Worm (Caenorhabditis elegans) whole organism, young adult: ENCODE measurements around the gene idpp-4.

Experiments used
- B0035.1 ChIP-seq: sonication (generic microtip); optimal IDR thresholded peaks from 2 replicates; lab custom pipeline; 2016; ENCODE audit warnings: missing genetic modification characterization, mild to moderate bottlenecking, missing compliant biosample characterization, missing genotype, missing genetic modification reagents
- B0261.1 ChIP-seq: sonication (generic microtip); optimal IDR thresholded peaks from 2 replicates; lab custom pipeline; 2016; ENCODE audit warnings: mild to moderate bottlenecking, missing genetic modification characterization, moderate library complexity, missing compliant biosample characterization
- D2030.7 ChIP-seq: fragments of 200-800 bp; sonication (Bioruptor generic); IDR thresholded peaks from 2 replicates; pipeline ENCODE4 v1.3.6; 2022; ENCODE audit warnings: missing genetic modification reagents, missing genetic modification characterization, missing compliant biosample characterization
- F10E7.11 ChIP-seq: sonication (generic microtip); optimal IDR thresholded peaks from 2 replicates; lab custom pipeline; 2017; ENCODE audit warnings: mild to moderate bottlenecking, missing genetic modification characterization, moderate library complexity, missing compliant biosample characterization
- F33H1.4 ChIP-seq: fragments of 200-800 bp; sonication (Bioruptor generic); IDR thresholded peaks from 2 replicates; pipeline ENCODE4 v1.3.6; 2022; ENCODE audit warnings: missing genetic modification reagents, missing genetic modification characterization, missing compliant biosample characterization
- Y53F4B.3 ChIP-seq: fragments of 200-800 bp; sonication (Bioruptor generic); IDR thresholded peaks from 2 replicates; pipeline ENCODE4 v1.3.6; 2022; ENCODE audit warnings: missing genetic modification reagents, missing genetic modification characterization, missing compliant biosample characterization
- Y56A3A.18 ChIP-seq: fragments of 200-800 bp; sonication (Bioruptor generic); IDR thresholded peaks from 2 replicates; pipeline ENCODE4 v1.3.6; 2022; ENCODE audit warnings: missing genetic modification reagents, missing genetic modification characterization, missing compliant biosample characterization
- Y79H2A.3 ChIP-seq: fragments of 200-800 bp; sonication (Bioruptor generic); conservative IDR thresholded peaks from 2 replicates; pipeline ENCODE4 v1.3.6; 2022; ENCODE audit warnings: missing genetic modification reagents, missing genetic modification characterization, missing compliant biosample characterization
- akir-1 ChIP-seq: fragments of 200-800 bp; sonication (Bioruptor generic); optimal IDR thresholded peaks from 2 replicates; lab custom pipeline; 2018; ENCODE audit warnings: mild to moderate bottlenecking, missing genetic modification characterization, moderate library complexity, missing compliant biosample characterization
- aptf-2 ChIP-seq: fragments of 200-800 bp; sonication (Bioruptor generic); conservative IDR thresholded peaks from 2 replicates; pipeline ENCODE4 v1.3.6; 2022; ENCODE audit warnings: missing genetic modification reagents, missing genetic modification characterization, missing compliant biosample characterization
- attf-6 ChIP-seq: fragments of 200-800 bp; sonication (Bioruptor generic); IDR thresholded peaks from 2 replicates; pipeline ENCODE4 v1.3.6; 2022; ENCODE audit warnings: missing genetic modification reagents, missing genetic modification characterization, missing compliant biosample characterization
- ccch-3 ChIP-seq: fragments of 200-800 bp; sonication (Bioruptor generic); optimal IDR thresholded peaks from 2 replicates; lab custom pipeline; 2018; ENCODE audit warnings: mild to moderate bottlenecking, missing genetic modification characterization, missing compliant biosample characterization
- chd-7 ChIP-seq: sonication (generic microtip); optimal IDR thresholded peaks from 2 replicates; lab custom pipeline; 2016; ENCODE audit warnings: mild to moderate bottlenecking, missing genetic modification characterization, moderate library complexity, missing compliant biosample characterization
- die-1 ChIP-seq: sonication (generic microtip); optimal IDR thresholded peaks from 2 replicates; lab custom pipeline; 2016; ENCODE audit warnings: missing genotype, mild to moderate bottlenecking, missing genetic modification characterization, missing compliant biosample characterization
- dox-1 ChIP-seq: fragments of 200-800 bp; sonication (Bioruptor generic); IDR thresholded peaks from 2 replicates; pipeline ENCODE4 v1.3.6; 2022; ENCODE audit warnings: missing genetic modification reagents, missing genetic modification characterization, missing compliant biosample characterization
- dpl-1 ChIP-seq: fragments of 150-350 bp; optimal IDR thresholded peaks from 2 replicates; lab custom pipeline; 2014; ENCODE audit warnings: missing biosample characterization, missing genetic modification reagents, missing genetic modification characterization
- egrh-3 ChIP-seq: fragments of 200-800 bp; sonication (Bioruptor generic); IDR thresholded peaks from 2 replicates; pipeline ENCODE4 v1.3.6; 2022; ENCODE audit warnings: missing genetic modification reagents, missing genetic modification characterization, missing compliant biosample characterization
- gei-17 ChIP-seq: fragments of 200-800 bp; sonication (Bioruptor generic); optimal IDR thresholded peaks from 2 replicates; lab custom pipeline; 2018; ENCODE audit warnings: mild to moderate bottlenecking, missing genetic modification characterization, missing compliant biosample characterization
- him-1 ChIP-seq: sonication (generic microtip); optimal IDR thresholded peaks from 2 replicates; lab custom pipeline; 2016; ENCODE audit warnings: missing genotype, missing genetic modification reagents, missing genetic modification characterization, missing compliant biosample characterization
- hmg-1.2 ChIP-seq: fragments of 200-800 bp; sonication (Bioruptor generic); IDR thresholded peaks from 2 replicates; pipeline ENCODE4 v1.3.6; 2022; ENCODE audit warnings: missing genetic modification reagents, missing genetic modification characterization, missing compliant biosample characterization
- hrde-1 ChIP-seq: sonication (generic microtip); optimal IDR thresholded peaks from 2 replicates; lab custom pipeline; 2016; ENCODE audit warnings: missing genetic modification characterization, mild to moderate bottlenecking, missing compliant biosample characterization, moderate library complexity, missing genotype, missing genetic modification reagents, borderline replicate concordance
- lag-1 ChIP-seq: fragments of 200-800 bp; sonication (Bioruptor generic); IDR thresholded peaks from 2 replicates; pipeline ENCODE4 v1.3.6; 2022; ENCODE audit warnings: missing genetic modification reagents, missing genetic modification characterization, missing compliant biosample characterization
- lin-26 ChIP-seq: fragments of 200-800 bp; sonication (Bioruptor generic); IDR thresholded peaks from 2 replicates; pipeline ENCODE4 v1.3.6; 2022; ENCODE audit warnings: missing genetic modification reagents, missing genetic modification characterization, missing compliant biosample characterization
- lin-40 ChIP-seq: sonication (generic microtip); optimal IDR thresholded peaks from 2 replicates; lab custom pipeline; 2016; ENCODE audit warnings: missing genetic modification characterization, mild to moderate bottlenecking, missing compliant biosample characterization, missing genotype, missing genetic modification reagents
- lin-54 ChIP-seq: fragments of 200-800 bp; sonication (Bioruptor generic); optimal IDR thresholded peaks from 2 replicates; lab custom pipeline; 2018; ENCODE audit warnings: mild to moderate bottlenecking, missing genetic modification characterization, missing compliant biosample characterization
- madf-6 ChIP-seq: fragments of 200-800 bp; sonication (Bioruptor generic); IDR thresholded peaks from 2 replicates; pipeline ENCODE4 v1.3.6; 2022; ENCODE audit warnings: missing genetic modification reagents, missing genetic modification characterization, missing compliant biosample characterization
- mxl-1 ChIP-seq: sonication (generic microtip); optimal IDR thresholded peaks from 2 replicates; lab custom pipeline; 2016; ENCODE audit warnings: missing genetic modification characterization, missing compliant biosample characterization
- nfya-1 ChIP-seq: sonication (generic microtip); optimal IDR thresholded peaks from 2 replicates; lab custom pipeline; 2017; ENCODE audit warnings: antibody characterized with exemption, missing compliant biosample characterization, missing genetic modification characterization, borderline replicate concordance; ENCODE audit not compliant: insufficient read depth
- nfyb-1 ChIP-seq: fragments of 200-800 bp; sonication (Bioruptor generic); IDR thresholded peaks from 2 replicates; pipeline ENCODE4 v1.3.6; 2022; ENCODE audit warnings: missing genetic modification reagents, missing genetic modification characterization, missing compliant biosample characterization
- nhr-120 ChIP-seq: fragments of 200-800 bp; sonication (Bioruptor generic); IDR thresholded peaks from 2 replicates; pipeline ENCODE4 v1.3.6; 2022; ENCODE audit warnings: missing genetic modification characterization, missing compliant biosample characterization
- nhr-179 ChIP-seq: sonication (generic microtip); optimal IDR thresholded peaks from 2 replicates; lab custom pipeline; 2016; ENCODE audit warnings: mild to moderate bottlenecking, missing genetic modification characterization, missing compliant biosample characterization
- nhr-80 ChIP-seq: sonication (generic microtip); optimal IDR thresholded peaks from 2 replicates; lab custom pipeline; 2016; ENCODE audit warnings: missing genetic modification characterization, missing compliant biosample characterization
- nhr-90 ChIP-seq: sonication (generic microtip); optimal IDR thresholded peaks from 2 replicates; lab custom pipeline; 2016; ENCODE audit warnings: missing genotype, mild to moderate bottlenecking, missing genetic modification characterization, missing compliant biosample characterization
- pbrm-1 ChIP-seq: fragments of 200-800 bp; sonication (Bioruptor generic); IDR thresholded peaks from 2 replicates; pipeline ENCODE4 v1.3.6; 2022; ENCODE audit warnings: missing genetic modification reagents, missing genetic modification characterization, missing compliant biosample characterization
- rec-8 ChIP-seq, 2 experiments: sonication (generic microtip); optimal IDR thresholded peaks; 2 replicates each; lab custom pipeline; 2016; ENCODE audit warnings: mild to moderate bottlenecking in 2 of 2, missing genetic modification characterization in 2 of 2, missing genetic modification reagents in 2 of 2, missing genotype in 2 of 2, missing biosample characterization in 1 of 2, missing compliant biosample characterization in 1 of 2, moderate library complexity in 1 of 2
- rpc-1 ChIP-seq, 2 experiments: fragments of 150-350 bp in 1 of 2; sonication (generic microtip) in 1 of 2; optimal IDR thresholded peaks; 2 replicates each; lab custom pipeline; 2014 to 2018; ENCODE audit warnings: missing biosample characterization in 1 of 2, missing genetic modification characterization in 1 of 2, missing genetic modification reagents in 1 of 2, missing genotype in 1 of 2
- sptf-2 ChIP-seq: fragments of 200-800 bp; sonication (Bioruptor generic); optimal IDR thresholded peaks from 2 replicates; lab custom pipeline; 2018; ENCODE audit warnings: mild to moderate bottlenecking, missing genetic modification characterization, missing compliant biosample characterization
- tbp1 ChIP-seq: fragments of 200-800 bp; sonication (Bioruptor generic); optimal IDR thresholded peaks from 2 replicates; lab custom pipeline; 2018; ENCODE audit warnings: mild to moderate bottlenecking, missing genetic modification characterization, missing compliant biosample characterization
- unc-130 ChIP-seq: sonication (generic microtip); optimal IDR thresholded peaks from 2 replicates; lab custom pipeline; 2016; ENCODE audit warnings: missing genetic modification reagents, missing genetic modification characterization, missing compliant biosample characterization
- ztf-18 ChIP-seq: sonication (generic microtip); optimal IDR thresholded peaks from 2 replicates; lab custom pipeline; 2016; ENCODE audit warnings: missing genotype, mild to moderate bottlenecking, missing genetic modification characterization, missing compliant biosample characterization
- ztf-26 ChIP-seq: sonication (generic microtip); optimal IDR thresholded peaks from 2 replicates; lab custom pipeline; 2017; ENCODE audit warnings: missing genetic modification characterization, missing compliant biosample characterization
- ztf-28 ChIP-seq: fragments of 200-800 bp; sonication (Bioruptor generic); IDR thresholded peaks from 2 replicates; pipeline ENCODE4 v1.3.6; 2022; ENCODE audit warnings: missing genetic modification reagents, missing genetic modification characterization, missing compliant biosample characterization

Gene idpp-4

DNA sequence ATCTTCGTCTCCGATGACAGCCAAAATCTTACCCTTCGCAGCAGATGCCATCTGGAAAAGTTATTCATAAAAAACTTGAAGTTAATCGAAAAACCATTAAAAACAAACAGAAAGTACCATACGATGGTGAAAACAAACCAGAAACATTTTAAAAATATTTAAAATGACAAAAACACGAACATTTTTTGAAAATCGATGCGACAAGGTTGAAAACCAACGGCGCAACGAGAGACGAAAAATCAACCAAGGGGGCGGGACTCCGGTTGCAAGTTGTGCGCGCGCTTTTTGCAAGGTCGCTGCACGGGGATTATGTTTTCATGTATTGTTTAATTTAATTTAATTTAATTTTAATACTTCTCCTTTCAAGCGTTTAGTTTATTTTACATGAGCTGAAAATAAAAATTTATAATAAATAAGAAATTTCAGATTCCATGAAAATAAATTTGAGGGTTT is 17.6 kb upstream of the idpp-4 start, which contains the start of gene vha-9 (continued):
- TF ChIP-seq lag-1 (GFP tag; lab: Robert Waterston, UW), result no peak

DNA sequence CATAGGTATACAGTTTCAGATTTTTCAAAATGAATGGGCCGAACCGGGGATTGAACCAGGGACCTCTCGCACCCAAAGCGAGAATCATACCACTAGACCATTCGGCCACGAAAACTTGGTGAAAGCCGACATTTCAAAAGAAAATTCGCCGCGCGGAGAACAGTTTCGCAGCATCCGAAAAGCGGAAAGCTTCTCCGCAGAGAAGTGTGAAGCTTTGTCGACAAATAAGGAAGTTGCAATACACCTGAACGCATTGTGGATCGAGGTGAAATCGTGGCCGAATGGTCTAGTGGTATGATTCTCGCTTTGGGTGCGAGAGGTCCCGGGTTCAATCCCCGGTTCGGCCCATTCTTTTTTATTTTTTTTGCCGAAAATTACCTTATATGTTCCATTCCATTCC is 16.5 kb upstream of the idpp-4 start:
- peak; percentile 52 for TF ChIP-seq rpc-1 (optimal IDR thresholded peaks at IDR 0.05; lab: Kevin White, UChicago)
- TF ChIP-seq rpc-1 (tag; optimal IDR thresholded peaks at IDR 0.05; lab: Kevin White, UChicago), result peak; percentile 74
- peak; percentile 21 for TF ChIP-seq ztf-26 (tag; lab: Kevin White, UChicago)
- peak; percentile 47 for TF ChIP-seq hmg-1.2 (GFP tag; lab: Robert Waterston, UW)
- peak; percentile 85 for TF ChIP-seq tbp1 (GFP tag; lab: Kevin White, UChicago)
- 0 out of 2 replicates have a peak, but pooled peaks have one; percentile 16 for TF ChIP-seq ztf-28 (GFP tag; lab: Robert Waterston, UW)
- TF ChIP-seq B0261.1, result peak; percentile 61
- TF ChIP-seq lin-26, result peak; percentile 69; the same call in 1 of the 2 replicates
- peak; percentile 57; the same call in 1 of the 2 replicates for TF ChIP-seq D2030.7 (GFP tag; lab: Robert Waterston, UW)
- TF ChIP-seq die-1 (tag; lab: Kevin White, UChicago), result peak; percentile 19
- TF ChIP-seq pbrm-1, result peak; percentile 51; the same call in 1 of the 2 replicates
- 0 out of 2 replicates have a peak, but pooled peaks have one; percentile 52 for TF ChIP-seq dox-1 (GFP tag; lab: Robert Waterston, UW)
- peak; percentile 31; the same call in 1 of the 2 replicates for TF ChIP-seq madf-6 (GFP tag; lab: Robert Waterston, UW)

DNA sequence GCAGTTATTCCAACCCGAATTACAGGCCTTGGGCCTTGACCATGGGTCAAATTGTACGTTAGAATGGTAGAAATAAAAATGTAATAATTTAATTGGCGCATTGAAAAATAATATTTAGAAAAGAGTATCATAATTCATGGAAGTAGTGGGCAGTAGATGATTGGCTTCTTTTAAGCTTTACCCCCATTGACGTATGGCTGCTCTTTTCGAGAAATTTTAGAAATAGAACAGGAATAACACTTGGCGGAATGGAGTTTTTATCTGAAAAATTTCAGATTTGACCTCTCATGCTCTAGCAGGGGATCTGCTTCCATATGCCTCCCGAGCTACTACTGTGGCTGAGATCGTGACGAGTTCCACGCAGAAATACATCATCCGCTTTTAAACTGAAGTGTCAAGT is 12.5 kb upstream of the idpp-4 start, which contains the start of gene gcy-4:
gcy-4 (minus strand) TSS at position 101 of the 400 bp plus-strand sequence.
- TF ChIP-seq dpl-1 (GFP tag; lab: Kevin White, UChicago), result no peak
- TF ChIP-seq dox-1 (GFP tag; lab: Robert Waterston, UW), result no peak
- no peak for TF ChIP-seq Y79H2A.3 (GFP tag; lab: Robert Waterston, UW)
- TF ChIP-seq hrde-1 (tag; lab: Kevin White, UChicago), result no peak
- no peak for TF ChIP-seq aptf-2
- no peak for TF ChIP-seq nhr-80 (tag; lab: Kevin White, UChicago)
- no peak for TF ChIP-seq ztf-18 (tag; lab: Kevin White, UChicago)
- no peak for TF ChIP-seq F10E7.11
- TF ChIP-seq him-1 (tag; lab: Kevin White, UChicago), result no peak
- TF ChIP-seq mxl-1 (tag; lab: Kevin White, UChicago), result no peak
- no peak for TF ChIP-seq gei-17 (GFP tag; lab: Kevin White, UChicago)
- TF ChIP-seq ztf-28 (GFP tag; lab: Robert Waterston, UW), result no peak
- TF ChIP-seq rec-8 (tag; optimal IDR thresholded peaks at IDR 0.05; lab: Kevin White, UChicago), result no peak
- no peak for TF ChIP-seq B0035.1 (tag; lab: Kevin White, UChicago)
- TF ChIP-seq sptf-2 (GFP tag; lab: Kevin White, UChicago), result no peak
- no peak for TF ChIP-seq unc-130
- no peak for TF ChIP-seq attf-6
- TF ChIP-seq akir-1 (GFP tag; lab: Kevin White, UChicago), result no peak
- no peak for TF ChIP-seq chd-7
- TF ChIP-seq Y56A3A.18, result no peak
- TF ChIP-seq, all 124 proteins: peak for 0

DNA sequence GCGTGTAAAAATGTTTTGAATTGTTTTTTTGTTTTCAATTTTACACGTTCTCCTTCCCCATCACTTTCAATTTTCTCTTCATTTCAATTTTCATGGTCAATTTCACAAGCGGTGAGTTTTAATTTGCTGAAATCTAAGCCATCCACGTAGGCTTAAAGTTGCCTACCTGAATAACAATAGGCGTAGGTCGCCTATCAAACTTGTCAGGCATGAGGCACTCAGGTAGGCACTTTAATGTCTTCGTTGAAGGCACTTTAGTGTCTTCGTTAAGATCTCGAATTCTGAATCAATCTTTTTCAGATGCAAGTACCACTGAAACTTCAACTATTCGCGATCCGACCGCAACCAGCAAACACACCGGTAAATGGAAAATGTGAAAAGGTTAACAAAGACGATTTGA is 11.9 kb upstream of the idpp-4 start, which contains the start of gene ZK970.8:
ZK970.8 (plus strand) TSS at position 301 of the 400 bp plus-strand sequence.
- TF ChIP-seq lin-54 (GFP tag; lab: Kevin White, UChicago) (no peak), gei-17 (GFP tag; lab: Kevin White, UChicago) (no peak), ztf-28 (GFP tag; lab: Robert Waterston, UW) (no peak), nhr-120 (GFP tag; lab: Robert Waterston, UW) (no peak), nfya-1 (tag; lab: Kevin White, UChicago) (no peak), Y53F4B.3 (GFP tag; lab: Robert Waterston, UW) (no peak), nfyb-1 (GFP tag; lab: Robert Waterston, UW) (no peak), ccch-3 (no peak), rpc-1 (optimal IDR thresholded peaks at IDR 0.05; lab: Kevin White, UChicago) (no peak), rpc-1 (tag; optimal IDR thresholded peaks at IDR 0.05; lab: Kevin White, UChicago) (no peak), lin-26 (no peak), egrh-3 (no peak), nhr-179 (tag; lab: Kevin White, UChicago) (no peak), F33H1.4 (GFP tag; lab: Robert Waterston, UW) (no peak), lin-40 (tag; lab: Kevin White, UChicago) (no peak), nhr-90 (tag; lab: Kevin White, UChicago) (no peak)
- TF ChIP-seq, all 124 proteins: peak for 0
